Worm (Caenorhabditis elegans) whole organism, L4 larva: ENCODE data around the gene cpt-1.

ENCODE experiments used
- F10B5.3 ChIP-seq: sonication (generic microtip); optimal IDR thresholded peaks from 2 replicates; lab custom pipeline; 2016; ENCODE audit warnings: mild to moderate bottlenecking, missing genetic modification characterization, missing compliant biosample characterization
- F37D6.2 ChIP-seq: sonication (generic microtip); optimal IDR thresholded peaks from 2 replicates; lab custom pipeline; 2016; ENCODE audit warnings: mild to moderate bottlenecking, missing genetic modification characterization, missing compliant biosample characterization
- F49E8.2 ChIP-seq: sonication (generic microtip); optimal IDR thresholded peaks from 2 replicates; lab custom pipeline; 2016; ENCODE audit warnings: missing compliant biosample characterization, mild to moderate bottlenecking, missing genetic modification characterization, borderline replicate concordance
- R02D3.7 ChIP-seq: fragments of 150-350 bp; sonication (generic microtip); optimal IDR thresholded peaks from 3 replicates; lab custom pipeline; 2014; ENCODE audit warnings: missing biosample characterization, missing genetic modification characterization
- Y48G9A.11 ChIP-seq: fragments of 200-800 bp; sonication (Bioruptor generic); IDR thresholded peaks from 2 replicates; pipeline ENCODE4 v1.3.6; 2022; ENCODE audit warnings: missing genetic modification reagents, missing genetic modification characterization, missing compliant biosample characterization
- Y75B8A.6 ChIP-seq: fragments of 200-800 bp; sonication (Bioruptor generic); IDR thresholded peaks from 2 replicates; pipeline ENCODE4 v1.3.6; 2022; ENCODE audit warnings: missing genetic modification reagents, missing genetic modification characterization, missing compliant biosample characterization
- ZK337.2 ChIP-seq: fragments of 200-800 bp; sonication (Bioruptor generic); IDR thresholded peaks from 2 replicates; pipeline ENCODE4 v1.3.6; 2022; ENCODE audit warnings: missing genetic modification reagents, missing genetic modification characterization, missing compliant biosample characterization
- ZK546.5 ChIP-seq, 2 experiments: sonication (generic microtip); optimal IDR thresholded peaks; 2 replicates each; lab custom pipeline; 2017; ENCODE audit warnings: missing biosample characterization in 2 of 2, missing genetic modification characterization in 2 of 2
- aha-1 ChIP-seq: fragments of 150-350 bp; peaks from one replicate; lab custom pipeline; 2014; ENCODE audit warnings: missing biosample characterization, missing genetic modification characterization
- aly-2 ChIP-seq: sonication (generic microtip); optimal IDR thresholded peaks from 2 replicates; lab custom pipeline; 2018; ENCODE audit warnings: missing biosample characterization, missing genetic modification characterization
- arid-1 ChIP-seq: fragments of 200-800 bp; sonication (Bioruptor generic); conservative IDR thresholded peaks from 2 replicates; pipeline ENCODE4 v1.3.6; 2022; ENCODE audit warnings: missing genetic modification reagents, missing genetic modification characterization, missing compliant biosample characterization
- ceh-32 ChIP-seq: sonication (generic microtip); optimal IDR thresholded peaks from 2 replicates; lab custom pipeline; 2016; ENCODE audit warnings: mild to moderate bottlenecking, missing genetic modification characterization, missing compliant biosample characterization; ENCODE audit not compliant: poor library complexity
- ceh-44 ChIP-seq: fragments of 200-800 bp; sonication (Bioruptor generic); IDR thresholded peaks from 2 replicates; pipeline ENCODE4 v1.3.6; 2022; ENCODE audit warnings: missing genetic modification reagents, missing genetic modification characterization, missing compliant biosample characterization
- ceh-62 ChIP-seq: sonication (generic microtip); optimal IDR thresholded peaks from 2 replicates; lab custom pipeline; 2017; ENCODE audit warnings: missing biosample characterization, missing genetic modification characterization
- ces-1 ChIP-seq: fragments of 150-350 bp; sonication (generic microtip); optimal IDR thresholded peaks from 4 replicates; lab custom pipeline; 2014; ENCODE audit warnings: missing biosample characterization, missing genetic modification reagents, missing genetic modification characterization
- daf-16 ChIP-seq, 3 experiments: sonication (generic microtip); optimal IDR thresholded peaks; 2 replicates each; lab custom pipeline; 2016 to 2017; ENCODE audit warnings: missing genetic modification characterization in 3 of 3, missing genetic modification reagents in 3 of 3, mild to moderate bottlenecking in 2 of 3, missing compliant biosample characterization in 2 of 3, missing biosample characterization in 1 of 3, moderate library complexity in 1 of 3
- daf-19 ChIP-seq: fragments of 200-800 bp; sonication (Bioruptor generic); conservative IDR thresholded peaks from 2 replicates; pipeline ENCODE4 v1.3.6; 2022; ENCODE audit warnings: missing genetic modification characterization, missing compliant biosample characterization
- daf-8 ChIP-seq: fragments of 200-800 bp; sonication (Bioruptor generic); IDR thresholded peaks from 2 replicates; pipeline ENCODE4 v1.3.6; 2022; ENCODE audit warnings: missing genetic modification characterization, missing compliant biosample characterization
- duxl-1 ChIP-seq: sonication (generic microtip); optimal IDR thresholded peaks from 2 replicates; lab custom pipeline; 2016; ENCODE audit warnings: mild to moderate bottlenecking, missing genetic modification characterization, moderate library complexity, missing compliant biosample characterization; ENCODE audit not compliant: poor library complexity
- dve-1 ChIP-seq: sonication (generic microtip); optimal IDR thresholded peaks from 2 replicates; lab custom pipeline; 2017; ENCODE audit warnings: antibody characterized with exemption, mild to moderate bottlenecking, missing genetic modification characterization, missing compliant biosample characterization; ENCODE audit not compliant: insufficient read depth
- egl-43 ChIP-seq: fragments of 200-800 bp; sonication (Bioruptor generic); IDR thresholded peaks from 2 replicates; pipeline ENCODE4 v1.3.6; 2022; ENCODE audit warnings: missing genetic modification reagents, missing genetic modification characterization, missing compliant biosample characterization
- gei-8 ChIP-seq: fragments of 200-800 bp; sonication (Bioruptor generic); optimal IDR thresholded peaks from 2 replicates; lab custom pipeline; 2018; ENCODE audit warnings: mild to moderate bottlenecking, missing genetic modification characterization, missing compliant biosample characterization
- hif-1 ChIP-seq, 2 experiments: sonication (generic microtip); optimal IDR thresholded peaks; 2 replicates each; lab custom pipeline; 2016 to 2017; ENCODE audit warnings: missing compliant biosample characterization in 2 of 2, missing genetic modification characterization in 2 of 2, missing genetic modification reagents in 2 of 2, missing genotype in 2 of 2, mild to moderate bottlenecking in 1 of 2
- hmg-1.1 ChIP-seq: fragments of 200-800 bp; sonication (Bioruptor generic); IDR thresholded peaks from 2 replicates; pipeline ENCODE4 v1.3.6; 2022; ENCODE audit warnings: missing genetic modification reagents, missing genetic modification characterization, missing compliant biosample characterization
- jun-1 ChIP-seq: fragments of 150-350 bp; optimal IDR thresholded peaks from 2 replicates; lab custom pipeline; 2014; ENCODE audit warnings: missing biosample characterization, missing genetic modification reagents, missing genetic modification characterization
- lin-13 ChIP-seq: fragments of 150-350 bp; optimal IDR thresholded peaks from 2 replicates; lab custom pipeline; 2014; ENCODE audit warnings: missing biosample characterization, missing genetic modification reagents, missing genetic modification characterization
- lin-15B ChIP-seq: fragments of 150-350 bp; sonication (generic microtip); optimal IDR thresholded peaks from 3 replicates; lab custom pipeline; 2014; ENCODE audit warnings: missing biosample characterization, missing genetic modification characterization
- lir-3 ChIP-seq: sonication (generic microtip); optimal IDR thresholded peaks from 2 replicates; lab custom pipeline; 2016; ENCODE audit warnings: mild to moderate bottlenecking, missing genetic modification characterization, missing compliant biosample characterization
- madf-9 ChIP-seq: fragments of 200-800 bp; sonication (Bioruptor generic); conservative IDR thresholded peaks from 2 replicates; pipeline ENCODE4 v1.3.6; 2022; ENCODE audit warnings: missing genetic modification reagents, missing genetic modification characterization, missing compliant biosample characterization
- mxl-3 ChIP-seq: fragments of 200-800 bp; sonication (Bioruptor generic); optimal IDR thresholded peaks from 2 replicates; lab custom pipeline; 2018; ENCODE audit warnings: mild to moderate bottlenecking, missing genetic modification characterization, missing compliant biosample characterization
- nhr-28 ChIP-seq: fragments of 150-350 bp; optimal IDR thresholded peaks from 2 replicates; lab custom pipeline; 2014; ENCODE audit warnings: missing biosample characterization, missing genetic modification characterization
- nhr-48 ChIP-seq: sonication (generic microtip); optimal IDR thresholded peaks from 2 replicates; lab custom pipeline; 2016; ENCODE audit warnings: mild to moderate bottlenecking, missing genetic modification characterization, missing compliant biosample characterization
- nhr-77 ChIP-seq: fragments of 150-350 bp; optimal IDR thresholded peaks from 2 replicates; lab custom pipeline; 2014; ENCODE audit warnings: missing biosample characterization, missing genetic modification characterization
- pha-4 ChIP-seq, 2 experiments: fragments of 150-350 bp in 1 of 2; fragments of 200-800 bp in 1 of 2; sonication (Bioruptor generic) in 1 of 2; IDR thresholded peaks in 1 of 2; optimal IDR thresholded peaks in 1 of 2; 2 replicates each; pipeline versions ENCODE4 v1.3.6 to Lab custom; 2014 to 2022; ENCODE audit warnings: missing genetic modification characterization in 2 of 2, missing genetic modification reagents in 2 of 2, missing biosample characterization in 1 of 2, missing compliant biosample characterization in 1 of 2
- pqm-1 ChIP-seq: sonication (generic microtip); optimal IDR thresholded peaks from 2 replicates; lab custom pipeline; 2017; ENCODE audit warnings: missing biosample characterization, missing genetic modification characterization
- rbr-2 ChIP-seq: sonication (generic microtip); optimal IDR thresholded peaks from 2 replicates; lab custom pipeline; 2016; ENCODE audit warnings: missing genotype, missing genetic modification characterization, missing compliant biosample characterization
- saeg-2 ChIP-seq: fragments of 200-800 bp; sonication (Bioruptor generic); IDR thresholded peaks from 2 replicates; pipeline ENCODE4 v1.3.6; 2022; ENCODE audit warnings: missing genetic modification reagents, missing genetic modification characterization, missing compliant biosample characterization
- sdz-12 ChIP-seq: fragments of 200-800 bp; sonication (Bioruptor generic); optimal IDR thresholded peaks from 2 replicates; lab custom pipeline; 2018; ENCODE audit warnings: mild to moderate bottlenecking, missing genetic modification characterization, missing compliant biosample characterization
- skn-1 ChIP-seq: fragments of 150-350 bp; optimal IDR thresholded peaks from 2 replicates; lab custom pipeline; 2014; ENCODE audit warnings: missing biosample characterization, missing genetic modification characterization
- snpc-1.2 ChIP-seq: fragments of 200-800 bp; sonication (Bioruptor generic); IDR thresholded peaks from 2 replicates; pipeline ENCODE4 v1.3.6; 2022; ENCODE audit warnings: missing genetic modification reagents, missing genetic modification characterization, missing compliant biosample characterization
- snpc-4 ChIP-seq: fragments of 150-350 bp; optimal IDR thresholded peaks from 2 replicates; lab custom pipeline; 2014; ENCODE audit warnings: missing biosample characterization, missing genetic modification characterization
- spr-3 ChIP-seq: fragments of 200-800 bp; sonication (Bioruptor generic); optimal IDR thresholded peaks from 2 replicates; lab custom pipeline; 2018; ENCODE audit warnings: mild to moderate bottlenecking, missing genetic modification characterization, missing compliant biosample characterization
- tag-97 ChIP-seq: fragments of 200-800 bp; sonication (Bioruptor generic); IDR thresholded peaks from 2 replicates; pipeline ENCODE4 v1.3.6; 2022; ENCODE audit warnings: missing genetic modification characterization, missing compliant biosample characterization
- unc-130 ChIP-seq: sonication (generic microtip); optimal IDR thresholded peaks from 2 replicates; lab custom pipeline; 2016; ENCODE audit warnings: missing genetic modification reagents, missing genetic modification characterization, missing compliant biosample characterization
- unc-39 ChIP-seq: sonication (generic microtip); optimal IDR thresholded peaks from 2 replicates; lab custom pipeline; 2017; ENCODE audit warnings: missing biosample characterization, missing genetic modification characterization
- zag-1 ChIP-seq: fragments of 150-350 bp; optimal IDR thresholded peaks from 2 replicates; lab custom pipeline; 2014; ENCODE audit warnings: missing biosample characterization, missing genetic modification characterization
- zip-11 ChIP-seq: fragments of 200-800 bp; sonication (Bioruptor generic); IDR thresholded peaks from 2 replicates; pipeline ENCODE4 v1.3.6; 2022; ENCODE audit warnings: missing genetic modification characterization, missing compliant biosample characterization

The cpt-1 gene

ce11 chrII:12798814-12799213, 2.6 kb upstream of the cpt-1 start (continued):
- TF ChIP-seq ceh-32 (tag; lab: Kevin White, UChicago) (no peak), arid-1 (GFP tag; lab: Robert Waterston, UW) (peak; percentile 84), hif-1 (tag; optimal IDR thresholded peaks at IDR 0.05; lab: Kevin White, UChicago) (peak in 1 of 2 experiments; percentile 73), saeg-2 (peak; percentile 89), lin-15B (tag; lab: Kevin White, UChicago) (no peak), gei-8 (GFP tag; lab: Kevin White, UChicago) (peak; percentile 48), lin-13 (peak; percentile 56), daf-19 (GFP tag; lab: Robert Waterston, UW) (no peak), unc-130 (GFP tag; lab: Kevin White, UChicago) (no peak), nhr-48 (tag; lab: Kevin White, UChicago) (peak; percentile 91), Y75B8A.6 (peak; percentile 57; the same call in 1 of the 2 replicates), sdz-12 (GFP tag; lab: Kevin White, UChicago) (no peak), dve-1 (tag; lab: Kevin White, UChicago) (peak; percentile 96), nhr-77 (peak; percentile 79), pha-4 (GFP tag; IDR thresholded peaks at IDR 0.05; lab: Robert Waterston, UW) (peak; percentile 78), pha-4 (tag; optimal IDR thresholded peaks at IDR 0.05; lab: Kevin White, UChicago) (no peak), snpc-1.2 (GFP tag; lab: Robert Waterston, UW) (peak; percentile 56), ZK337.2 (GFP tag; lab: Robert Waterston, UW) (no peak), duxl-1 (tag; lab: Kevin White, UChicago) (peak; percentile 46), aha-1 (peak; percentile 97), egl-43 (GFP tag; lab: Robert Waterston, UW) (peak; percentile 61)

ce11 chrII:12797211-12797794, 1.1 kb upstream of the cpt-1 start:
- no peak for TF ChIP-seq rbr-2 (tag; lab: Kevin White, UChicago)
- no peak for TF ChIP-seq daf-16 (GFP tag; optimal IDR thresholded peaks at IDR 0.05; lab: Kevin White, UChicago)
- peak; percentile 97 for TF ChIP-seq daf-16 (tag; optimal IDR thresholded peaks at IDR 0.05; lab: Kevin White, UChicago)
- no peak for TF ChIP-seq duxl-1 (tag; lab: Kevin White, UChicago)
- no peak for TF ChIP-seq lin-15B (tag; lab: Kevin White, UChicago)
- TF ChIP-seq zip-11 (GFP tag; lab: Robert Waterston, UW): no peak
- no peak for TF ChIP-seq hif-1 (tag; optimal IDR thresholded peaks at IDR 0.05; lab: Kevin White, UChicago)
- no peak for TF ChIP-seq madf-9 (GFP tag; lab: Robert Waterston, UW)
- no peak for TF ChIP-seq ZK546.5 (tag; optimal IDR thresholded peaks at IDR 0.05; lab: Kevin White, UChicago)
- no peak for TF ChIP-seq Y48G9A.11 (GFP tag; lab: Robert Waterston, UW)
- peak; percentile 37 for TF ChIP-seq pqm-1 (tag; lab: Kevin White, UChicago)
- TF ChIP-seq tag-97 (GFP tag; lab: Robert Waterston, UW): no peak
- no peak for TF ChIP-seq snpc-4 (tag; lab: Kevin White, UChicago)
- no peak for TF ChIP-seq daf-8 (GFP tag; lab: Robert Waterston, UW)
- no peak for TF ChIP-seq ceh-44 (GFP tag; lab: Robert Waterston, UW)
- TF ChIP-seq F37D6.2 (tag; lab: Kevin White, UChicago): no peak
- no peak for TF ChIP-seq R02D3.7
- TF ChIP-seq hmg-1.1 (GFP tag; lab: Robert Waterston, UW): no peak; the same call in 1 of the 2 replicates
- TF ChIP-seq skn-1 (tag; lab: Kevin White, UChicago): no peak
- no peak for TF ChIP-seq unc-39 (tag; lab: Kevin White, UChicago)
- TF ChIP-seq dve-1 (tag; lab: Kevin White, UChicago): peak; percentile 63
- TF ChIP-seq egl-43 (GFP tag; lab: Robert Waterston, UW): 0 out of 2 replicates have a peak, but pooled peaks have one; percentile 46
- no peak for TF ChIP-seq aly-2 (tag; lab: Kevin White, UChicago)
- no peak for TF ChIP-seq F49E8.2 (tag; lab: Kevin White, UChicago)
- TF ChIP-seq jun-1: no peak
- no peak for TF ChIP-seq ces-1 (GFP tag; lab: Kevin White, UChicago)
- peak; percentile 32 for TF ChIP-seq nhr-77
- TF ChIP-seq lir-3 (tag; lab: Kevin White, UChicago): no peak
- no peak for TF ChIP-seq F10B5.3 (tag; lab: Kevin White, UChicago)
- no peak for TF ChIP-seq zag-1
- no peak for TF ChIP-seq spr-3 (GFP tag; lab: Kevin White, UChicago)
- TF ChIP-seq nhr-28: peak; percentile 36
- TF ChIP-seq Y75B8A.6: no peak
- no peak for TF ChIP-seq ceh-62 (tag; lab: Kevin White, UChicago)
- TF ChIP-seq mxl-3 (GFP tag; lab: Kevin White, UChicago): peak; percentile 53
